Fruit fly (Drosophila melanogaster): ENCODE results near the gene CG33928.

CG33928 gene

dm6 chr2L:17390782-17391181 is 45.6 kb downstream of the CG33928 start:
- TF ChIP-seq EcR (GFP tag; optimal IDR thresholded peaks at IDR 0.05) (no peak), Dll (optimal IDR thresholded peaks at IDR 0.05) (no peak), CG8478 (optimal IDR thresholded peaks at IDR 0.05) (no peak)

- TF ChIP-seq Dll (optimal IDR thresholded peaks at IDR 0.05) (no peak), pan (optimal IDR thresholded peaks at IDR 0.05) (no peak), psq (optimal IDR thresholded peaks at IDR 0.05) (no peak), usp (GFP tag; optimal IDR thresholded peaks at IDR 0.05) (no peak), CG8478 (optimal IDR thresholded peaks at IDR 0.05) (no peak), EcR (GFP tag; optimal IDR thresholded peaks at IDR 0.05) (no peak)
Measured at dm6 chr2L:17389104-17389503, 47.3 kb downstream of the CG33928 start.

DNA sequence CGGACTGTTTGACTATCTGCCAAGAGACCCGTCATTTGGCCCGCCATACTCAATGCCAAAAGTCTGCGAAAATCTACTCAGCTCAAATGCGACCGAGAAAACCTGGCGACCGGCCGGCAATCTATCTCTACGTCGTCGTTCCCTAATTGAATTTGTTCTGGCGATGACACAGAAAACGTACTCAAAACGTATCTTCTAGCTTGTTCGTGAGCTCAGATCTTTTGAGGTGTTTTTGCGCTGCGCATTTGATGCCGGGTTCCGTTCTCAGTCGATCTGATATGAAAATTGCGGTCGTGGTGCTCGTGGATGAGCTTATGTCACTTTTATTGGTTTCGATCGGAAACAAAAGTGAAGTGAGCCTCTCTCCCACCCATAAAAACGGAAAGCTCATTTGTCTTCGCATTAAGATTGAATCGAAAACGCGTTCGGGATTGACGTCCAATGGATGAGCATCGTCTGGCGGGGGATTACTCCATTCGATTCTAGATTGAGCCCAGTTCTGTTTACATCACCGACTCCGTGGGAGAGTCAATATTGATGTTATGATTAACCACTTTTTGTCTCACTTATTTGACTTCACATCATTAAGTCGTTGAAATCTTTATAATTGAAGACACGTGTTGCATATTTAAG is 48.5 kb downstream of the CG33928 start:
- TF ChIP-seq Dll (optimal IDR thresholded peaks at IDR 0.05), result no peak
- TF ChIP-seq EcR (GFP tag; optimal IDR thresholded peaks at IDR 0.05), result no peak
- no peak for TF ChIP-seq usp (GFP tag; optimal IDR thresholded peaks at IDR 0.05)
- no peak for TF ChIP-seq CG8478 (optimal IDR thresholded peaks at IDR 0.05)
- no peak for TF ChIP-seq pan (optimal IDR thresholded peaks at IDR 0.05)
